Worm (Caenorhabditis elegans) whole organism, L4 larva: ENCODE measurements around the gene C45B2.3.

Experiments
- daf-8 ChIP-seq: fragments of 200-800 bp; sonication (Bioruptor generic); IDR thresholded peaks from 2 replicates; pipeline ENCODE4 v1.3.6; 2022; ENCODE audit warnings: missing genetic modification characterization, missing compliant biosample characterization
- fos-1 ChIP-seq: fragments of 150-350 bp; optimal IDR thresholded peaks from 2 replicates; lab custom pipeline; 2014; ENCODE audit warnings: missing biosample characterization, missing genetic modification characterization
- nhr-25 ChIP-seq: sonication (generic microtip); optimal IDR thresholded peaks from 2 replicates; lab custom pipeline; 2017; ENCODE audit warnings: missing genetic modification characterization, mild to moderate bottlenecking, missing compliant biosample characterization, antibody characterized with exemption, moderate library complexity, borderline replicate concordance; ENCODE audit not compliant: insufficient read depth

DNA sequence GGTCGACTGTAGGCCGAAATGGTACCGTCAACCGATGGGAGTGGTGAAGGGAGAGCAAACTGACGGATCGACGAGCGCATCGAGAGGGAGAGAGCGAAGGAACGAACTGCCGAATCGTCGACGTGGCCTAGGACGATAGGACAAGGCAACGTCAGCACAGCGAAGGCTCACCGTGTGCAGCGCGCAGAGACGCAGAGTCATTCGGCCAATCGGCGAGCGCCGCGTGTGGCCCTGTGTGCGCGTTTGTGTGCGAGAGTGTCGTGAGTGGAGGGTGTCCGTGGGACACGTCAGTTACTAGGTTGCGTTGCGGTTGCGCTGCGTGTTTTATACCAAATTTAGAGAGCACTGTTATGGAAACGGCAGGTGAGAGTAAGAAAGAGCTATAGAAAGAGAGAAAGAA lies 9.2 kb downstream of the C45B2.3 start, which contains the start of gene hsp-3:
- TF ChIP-seq fos-1 = peak; percentile 29
- TF ChIP-seq nhr-25 = peak; percentile 98
- peak; percentile 79 for TF ChIP-seq daf-8 (GFP tag; lab: Robert Waterston, UW)
